Worm (Caenorhabditis elegans) whole organism, L3 larva: ENCODE results near the gene mltn-7.

Experiments
- ceh-82 ChIP-seq: fragments of 150-350 bp; optimal IDR thresholded peaks from 2 replicates; lab custom pipeline; 2014; ENCODE audit warnings: missing biosample characterization, missing genetic modification characterization
- jun-1 ChIP-seq: fragments of 150-350 bp; optimal IDR thresholded peaks from 2 replicates; lab custom pipeline; 2014; ENCODE audit warnings: missing biosample characterization, missing genetic modification reagents, missing genetic modification characterization
- lsy-12 ChIP-seq: sonication (generic microtip); optimal IDR thresholded peaks from 2 replicates; lab custom pipeline; 2016; ENCODE audit warnings: mild to moderate bottlenecking, missing genetic modification characterization, missing compliant biosample characterization
- nhr-76 ChIP-seq: fragments of 150-350 bp; sonication (generic microtip); optimal IDR thresholded peaks from 5 replicates; lab custom pipeline; 2014; ENCODE audit warnings: missing biosample characterization, missing genetic modification characterization
- snpc-4 ChIP-seq: fragments of 150-350 bp; optimal IDR thresholded peaks from 2 replicates; lab custom pipeline; 2014; ENCODE audit warnings: missing biosample characterization, missing genetic modification characterization

DNA sequence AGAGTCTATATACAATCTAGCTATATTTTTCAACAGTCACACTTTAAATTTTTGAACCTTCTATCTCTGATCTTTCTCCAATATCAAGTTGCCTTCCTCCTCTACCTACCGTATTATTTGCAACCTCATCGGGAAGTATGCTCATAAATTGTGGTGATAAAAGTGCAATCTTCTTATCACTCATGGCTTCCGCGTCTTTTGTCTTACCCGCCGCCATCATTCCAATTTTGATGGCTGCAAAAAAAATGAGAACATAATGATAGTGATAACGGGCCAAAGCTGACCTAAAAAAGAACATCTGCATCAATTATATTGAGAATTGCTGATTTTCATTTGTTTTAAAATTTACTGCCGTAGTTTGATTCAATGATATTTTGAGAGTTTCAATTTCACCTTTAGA is 6.7 kb downstream of the mltn-7 start:
- TF ChIP-seq snpc-4 (tag; lab: Kevin White, UChicago), result no peak
- TF ChIP-seq ceh-82, result no peak
- no peak for TF ChIP-seq jun-1
- no peak for TF ChIP-seq nhr-76 (tag; lab: Kevin White, UChicago)
- TF ChIP-seq lsy-12, result no peak
